Fruit fly (Drosophila melanogaster) whole organism, embryonic: ENCODE measurements around the gene gish.

Source experiments
- C15 ChIP-seq: fragments of 200-800 bp; sonication (Bioruptor generic); IDR thresholded peaks from 3 replicates; pipeline ENCODE4 v1.3.6; 2022; ENCODE audit warnings: missing biosample characterization, missing genetic modification characterization
- CG10209 ChIP-seq: fragments of 200-800 bp; sonication (Bioruptor generic); optimal IDR thresholded peaks from 3 replicates; lab custom pipeline; 2017; ENCODE audit warnings: missing biosample characterization, mild to moderate bottlenecking, missing genetic modification characterization, missing genetic modification reagents
- CG1024 ChIP-seq: fragments of 200-800 bp; sonication (Bioruptor generic); IDR thresholded peaks from 2 replicates; pipeline ENCODE4 v1.3.6; 2022; ENCODE audit warnings: missing biosample characterization, missing genetic modification characterization
- CG10431 ChIP-seq: fragments of 200-800 bp; sonication (Bioruptor generic); optimal IDR thresholded peaks from 3 replicates; lab custom pipeline; 2018; ENCODE audit warnings: missing biosample characterization, mild to moderate bottlenecking, missing genetic modification characterization
- CG10543 ChIP-seq: fragments of 200-800 bp; sonication (Bioruptor generic); optimal IDR thresholded peaks from 3 replicates; lab custom pipeline; 2017; ENCODE audit warnings: missing biosample characterization, mild to moderate bottlenecking, missing genetic modification characterization, moderate library complexity
- CG10654 ChIP-seq: fragments of 200-800 bp; sonication (Bioruptor generic); optimal IDR thresholded peaks from 2 replicates; lab custom pipeline; 2016; ENCODE audit warnings: missing biosample characterization, missing genetic modification characterization
- CG14014 ChIP-seq: fragments of 200-800 bp; sonication (Bioruptor generic); IDR thresholded peaks from 2 replicates; pipeline ENCODE4 v1.3.6; 2022; ENCODE audit warnings: missing biosample characterization, missing genetic modification characterization
- CG15011 ChIP-seq: fragments of 200-800 bp; sonication (Bioruptor generic); optimal IDR thresholded peaks from 3 replicates; lab custom pipeline; 2018; ENCODE audit warnings: missing biosample characterization, mild to moderate bottlenecking, missing genetic modification characterization
- CG15601 ChIP-seq: fragments of 200-800 bp; sonication (Bioruptor generic); optimal IDR thresholded peaks from 3 replicates; lab custom pipeline; 2019; ENCODE audit warnings: missing biosample characterization, mild to moderate bottlenecking, missing genetic modification characterization, moderate library complexity
- CG17912 ChIP-seq: fragments of 200-800 bp; sonication (Bioruptor generic); optimal IDR thresholded peaks from 2 replicates; lab custom pipeline; 2018; ENCODE audit warnings: missing biosample characterization, mild to moderate bottlenecking, missing genetic modification characterization
- CG1792 ChIP-seq: fragments of 200-800 bp; sonication (Bioruptor generic); optimal IDR thresholded peaks from 2 replicates; lab custom pipeline; 2016; ENCODE audit warnings: missing biosample characterization, missing genetic modification characterization
- CG30020 ChIP-seq: fragments of 200-800 bp; optimal IDR thresholded peaks from 2 replicates; lab custom pipeline; 2019; ENCODE audit warnings: missing biosample characterization, mild to moderate bottlenecking, missing genetic modification characterization, moderate library complexity
- CG3281 ChIP-seq: fragments of 200-800 bp; sonication (Bioruptor generic); optimal IDR thresholded peaks from 3 replicates; lab custom pipeline; 2017; ENCODE audit warnings: missing biosample characterization, mild to moderate bottlenecking, missing genetic modification characterization
- CG3407 ChIP-seq: fragments of 200-800 bp; sonication (Bioruptor generic); optimal IDR thresholded peaks from 2 replicates; lab custom pipeline; 2018; ENCODE audit warnings: missing biosample characterization, mild to moderate bottlenecking, missing genetic modification characterization
- CG34376 ChIP-seq: fragments of 200-800 bp; sonication (Bioruptor generic); optimal IDR thresholded peaks from 2 replicates; lab custom pipeline; 2018; ENCODE audit warnings: missing biosample characterization, mild to moderate bottlenecking, missing genetic modification characterization
- CG3726 ChIP-seq: fragments of 200-800 bp; sonication (Bioruptor generic); IDR thresholded peaks from 3 replicates; pipeline ENCODE4, ENCODE4 v1.3.6; 2022; ENCODE audit warnings: missing biosample characterization, missing genetic modification characterization
- CG3847 ChIP-seq: fragments of 200-800 bp; sonication (Bioruptor generic); IDR thresholded peaks from 2 replicates; pipeline ENCODE4 v1.3.6; 2022; ENCODE audit warnings: missing biosample characterization, missing genetic modification characterization
- CG4328 ChIP-seq: fragments of 200-800 bp; sonication (Bioruptor generic); optimal IDR thresholded peaks from 3 replicates; lab custom pipeline; 2017; ENCODE audit warnings: missing biosample characterization, missing genetic modification reagents, missing genetic modification characterization
- CG43689 ChIP-seq: fragments of 200-800 bp; sonication (Bioruptor generic); IDR thresholded peaks from 2 replicates; pipeline ENCODE4 v1.3.6; 2022; ENCODE audit warnings: missing biosample characterization, missing genetic modification characterization
- CG4707 ChIP-seq: fragments of 200-800 bp; sonication (Bioruptor generic); optimal IDR thresholded peaks from 2 replicates; lab custom pipeline; 2018; ENCODE audit warnings: missing biosample characterization, mild to moderate bottlenecking, missing genetic modification characterization, moderate library complexity
- CG8359 ChIP-seq: fragments of 200-800 bp; sonication (Bioruptor generic); optimal IDR thresholded peaks from 2 replicates; lab custom pipeline; 2017; ENCODE audit warnings: missing biosample characterization, mild to moderate bottlenecking, missing genetic modification characterization, borderline replicate concordance
- CG9797 ChIP-seq: fragments of 200-800 bp; sonication (Bioruptor generic); optimal IDR thresholded peaks from 3 replicates; lab custom pipeline; 2018; ENCODE audit warnings: missing biosample characterization, mild to moderate bottlenecking, missing genetic modification characterization
- CkIIα-i1 ChIP-seq: fragments of 200-800 bp; sonication (Bioruptor generic); IDR thresholded peaks from 2 replicates; pipeline ENCODE4 v1.3.6; 2022; ENCODE audit warnings: missing biosample characterization, missing genetic modification characterization
- Deaf1 ChIP-seq: fragments of 200-800 bp; optimal IDR thresholded peaks from 3 replicates; lab custom pipeline; 2019; ENCODE audit warnings: missing biosample characterization, mild to moderate bottlenecking, missing genetic modification characterization, moderate library complexity
- E2f2 ChIP-seq: fragments of 200-800 bp; sonication (Bioruptor generic); IDR thresholded peaks from 2 replicates; pipeline ENCODE4 v1.3.6; 2022; ENCODE audit warnings: missing biosample characterization, missing genetic modification characterization
- Fer1 ChIP-seq: fragments of 200-800 bp; sonication (Bioruptor generic); optimal IDR thresholded peaks from 2 replicates; lab custom pipeline; 2017; ENCODE audit warnings: missing biosample characterization, mild to moderate bottlenecking, missing genetic modification characterization
- HLH54F ChIP-seq: fragments of 200-800 bp; sonication (Bioruptor generic); optimal IDR thresholded peaks from 3 replicates; lab custom pipeline; 2016; ENCODE audit warnings: missing biosample characterization, missing genetic modification characterization
- Hr78 ChIP-seq, 2 experiments: fragments of 200-800 bp in 1 of 2; fragments of >200 bp in 1 of 2; sonication (Bioruptor generic) in 1 of 2; optimal IDR thresholded peaks; 2 replicates each; lab custom pipeline; 2017 to 2019; ENCODE audit warnings: missing biosample characterization in 2 of 2, missing genetic modification characterization in 2 of 2, mild to moderate bottlenecking in 1 of 2, moderate library complexity in 1 of 2
- NFAT ChIP-seq: fragments of 200-800 bp; sonication (Bioruptor generic); IDR thresholded peaks from 2 replicates; pipeline ENCODE4 v1.3.6; 2022; ENCODE audit warnings: missing biosample characterization, missing genetic modification characterization
- Optix ChIP-seq: fragments of 200-800 bp; sonication (Bioruptor generic); IDR thresholded peaks from 3 replicates; pipeline ENCODE4 v1.3.6; 2022; ENCODE audit warnings: missing biosample characterization, missing genetic modification characterization
- Scr ChIP-seq: fragments of 200-800 bp; sonication (Bioruptor generic); IDR thresholded peaks from 2 replicates; pipeline ENCODE4 v1.3.6; 2022; ENCODE audit warnings: missing biosample characterization, missing genetic modification characterization; ENCODE audit not compliant: partially characterized antibody
- Side ChIP-seq: fragments of 200-800 bp; sonication (Bioruptor generic); optimal IDR thresholded peaks from 2 replicates; lab custom pipeline; 2016; ENCODE audit warnings: missing biosample characterization, missing genetic modification characterization
- al ChIP-seq: fragments of 200-800 bp; sonication (Bioruptor generic); IDR thresholded peaks from 2 replicates; pipeline ENCODE4 v1.3.6; 2022; ENCODE audit warnings: missing biosample characterization, missing genetic modification characterization
- bowl ChIP-seq: fragments of 200-800 bp; sonication (Bioruptor generic); IDR thresholded peaks from 2 replicates; pipeline ENCODE4 v1.3.6; 2022; ENCODE audit warnings: missing biosample characterization, missing genetic modification characterization
- btn ChIP-seq: fragments of 200-800 bp; sonication (Bioruptor generic); optimal IDR thresholded peaks from 2 replicates; lab custom pipeline; 2016; ENCODE audit warnings: missing biosample characterization, missing genetic modification characterization
- caup ChIP-seq: fragments of 200-800 bp; sonication (Bioruptor generic); optimal IDR thresholded peaks from 3 replicates; lab custom pipeline; 2017; ENCODE audit warnings: missing biosample characterization, mild to moderate bottlenecking, missing genetic modification characterization, moderate library complexity; ENCODE audit not compliant: severe bottlenecking
- chinmo ChIP-seq: fragments of 200-800 bp; sonication (Bioruptor generic); IDR thresholded peaks from 4 replicates; pipeline ENCODE4 v1.3.6; 2022; ENCODE audit warnings: missing biosample characterization, missing genetic modification characterization; ENCODE audit not compliant: partially characterized antibody
- chm ChIP-seq: fragments of 200-800 bp; sonication (Bioruptor generic); IDR thresholded peaks from 2 replicates; pipeline ENCODE4 v1.3.6; 2022; ENCODE audit warnings: missing biosample characterization, missing genetic modification characterization
- croc ChIP-seq: fragments of 200-800 bp; sonication (Bioruptor generic); conservative IDR thresholded peaks from 3 replicates; pipeline ENCODE4 v1.3.6; 2022; ENCODE audit warnings: missing biosample characterization, missing genetic modification characterization
- dpn ChIP-seq, 2 experiments: fragments of 200-800 bp; sonication (Bioruptor generic); optimal IDR thresholded peaks; 3 replicates each; lab custom pipeline; 2016; ENCODE audit warnings: missing biosample characterization in 2 of 2, missing genetic modification characterization in 2 of 2
- exex ChIP-seq: fragments of 200-800 bp; sonication (Bioruptor generic); optimal IDR thresholded peaks from 4 replicates; lab custom pipeline; 2018; ENCODE audit warnings: missing biosample characterization, mild to moderate bottlenecking, missing genetic modification characterization, moderate library complexity
- gem ChIP-seq: fragments of 200-800 bp; sonication (Bioruptor generic); optimal IDR thresholded peaks from 2 replicates; lab custom pipeline; 2019; ENCODE audit warnings: missing biosample characterization, mild to moderate bottlenecking, missing genetic modification characterization, moderate library complexity
- hbn ChIP-seq: fragments of 200-800 bp; sonication (Bioruptor generic); IDR thresholded peaks from 2 replicates; pipeline ENCODE4 v1.3.6; 2022; ENCODE audit warnings: missing biosample characterization, missing genetic modification characterization; ENCODE audit not compliant: partially characterized antibody
- ind ChIP-seq: fragments of 200-800 bp; sonication (Bioruptor generic); optimal IDR thresholded peaks from 3 replicates; lab custom pipeline; 2016; ENCODE audit warnings: missing biosample characterization, missing genetic modification characterization
- prd ChIP-seq, 3 experiments: fragments of >200 bp in 2 of 3; fragments of 200-800 bp in 1 of 3; sonication (Bioruptor generic) in 1 of 3; optimal IDR thresholded peaks in 2 of 3; IDR thresholded peaks in 1 of 3; 2 replicates in 2 of 3; 3 replicates in 1 of 3; pipeline versions ENCODE4 v1.3.6 to Lab custom; 2017 to 2022; ENCODE audit warnings: missing biosample characterization in 1 of 3, missing genetic modification characterization in 1 of 3
- sens ChIP-seq: fragments of 200-800 bp; sonication (Bioruptor generic); peaks from one replicate; lab custom pipeline; 2016; ENCODE audit warnings: missing biosample characterization, missing genetic modification characterization
- sisA ChIP-seq: fragments of 200-800 bp; sonication (Bioruptor generic); IDR thresholded peaks from 2 replicates; pipeline ENCODE4 v1.3.6; 2022; ENCODE audit warnings: missing biosample characterization, missing genetic modification characterization
- sob ChIP-seq: fragments of 200-800 bp; sonication (Bioruptor generic); IDR thresholded peaks from 2 replicates; pipeline ENCODE4 v1.3.6; 2022; ENCODE audit warnings: missing biosample characterization, missing genetic modification characterization
- tap ChIP-seq: fragments of 200-800 bp; optimal IDR thresholded peaks from 3 replicates; lab custom pipeline; 2019; ENCODE audit warnings: missing biosample characterization, mild to moderate bottlenecking, missing genetic modification characterization, moderate library complexity
- trh ChIP-seq: fragments of 200-800 bp; sonication (Bioruptor generic); optimal IDR thresholded peaks from 2 replicates; lab custom pipeline; 2016; ENCODE audit warnings: missing biosample characterization, missing genetic modification characterization

Gene gish

DNA sequence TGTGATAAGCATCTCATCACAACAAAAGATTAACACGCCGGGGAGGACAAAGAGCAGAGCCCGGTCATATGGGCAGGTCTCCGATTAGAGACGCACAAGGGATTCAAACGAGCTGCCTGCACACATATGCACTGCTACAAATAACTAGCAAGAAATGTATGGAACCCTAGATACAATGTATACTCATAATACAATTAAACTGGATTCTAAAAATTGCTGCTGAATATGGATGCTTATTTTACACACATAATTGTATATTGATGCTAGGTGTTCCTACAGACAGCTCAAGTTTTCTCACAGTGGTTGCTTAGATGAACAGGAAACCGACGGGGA is 64.8 kb downstream of the gish start (continued):
- TF ChIP-seq CG3281 (no peak), CG14014 (GFP tag; lab: Robert Waterston, UW) (no peak), al (no peak), CG10654 (GFP tag; lab: Kevin White, UChicago) (peak; percentile 13), prd (optimal IDR thresholded peaks at IDR 0.05; lab: Kevin White, UChicago) (no peak), prd (GFP tag; IDR thresholded peaks at IDR 0.05; lab: Robert Waterston, UW) (peak; percentile 90), gem (peak; percentile 77), CG1792 (GFP tag; lab: Kevin White, UChicago) (no peak), CG3847 (0 out of 2 replicates have a peak, but pooled peaks have one; percentile 6), dpn (GFP tag; optimal IDR thresholded peaks at IDR 0.05; lab: Kevin White, UChicago) (peak; percentile 18 to 30), chinmo (GFP tag; lab: Robert Waterston, UW) (no peak), Side (GFP tag; lab: Kevin White, UChicago) (peak; percentile 67), NFAT (GFP tag; lab: Robert Waterston, UW) (no peak), chm (peak; percentile 59; the same call in 1 of the 2 replicates), C15 (GFP tag; lab: Robert Waterston, UW) (no peak), CG4328 (no peak), CG15011 (GFP tag; lab: Kevin White, UChicago) (no peak), CG4707 (no peak), sob (GFP tag; lab: Robert Waterston, UW) (0 out of 2 replicates have a peak, but pooled peaks have one; percentile 30), hbn (GFP tag; lab: Robert Waterston, UW) (no peak), CG3407 (no peak), Scr (GFP tag; lab: Robert Waterston, UW) (no peak), sens (GFP tag; lab: Kevin White, UChicago) (peak; percentile 97), CG17912 (GFP tag; lab: Kevin White, UChicago) (no peak), CG30020 (no peak), CG10209 (GFP tag; lab: Kevin White, UChicago) (peak; percentile 32), CG34376 (GFP tag; lab: Kevin White, UChicago) (no peak), HLH54F (GFP tag; lab: Kevin White, UChicago) (peak; percentile 7), CG43689 (GFP tag; lab: Robert Waterston, UW) (no peak), E2f2 (GFP tag; lab: Robert Waterston, UW) (0 out of 2 replicates have a peak, but pooled peaks have one; percentile 17), sisA (GFP tag; lab: Robert Waterston, UW) (peak; percentile 48; the same call in 1 of the 2 replicates), btn (peak; percentile 51), CG10431 (GFP tag; lab: Kevin White, UChicago) (no peak), trh (GFP tag; lab: Kevin White, UChicago) (no peak), CG3726 (GFP tag; lab: Robert Waterston, UW) (peak; percentile 65; the same call in 1 of the 3 replicates), bowl (no peak), CG1024 (GFP tag; lab: Robert Waterston, UW) (no peak; the same call in 1 of the 2 replicates), Hr78 (GFP tag; optimal IDR thresholded peaks at IDR 0.05; lab: Kevin White, UChicago) (peak in 1 of 2 experiments; percentile 56), tap (no peak), caup (GFP tag; lab: Kevin White, UChicago) (no peak), Deaf1 (tag; lab: Kevin White, UChicago) (no peak), CG9797 (no peak), exex (tag; lab: Kevin White, UChicago) (no peak), CkIIα-i1 (GFP tag; lab: Robert Waterston, UW) (no peak), Optix (GFP tag; lab: Robert Waterston, UW) (no peak; the same call in 2 of the 3 replicates), Fer1 (no peak), CG10543 (GFP tag; lab: Kevin White, UChicago) (no peak), croc (GFP tag; lab: Robert Waterston, UW) (peak; percentile 50), CG8359 (peak; percentile 63), CG15601 (tag; lab: Kevin White, UChicago) (peak; percentile 16), ind (GFP tag; lab: Kevin White, UChicago) (peak; percentile 41)
